Worm (Caenorhabditis elegans) whole organism, L1 larva: Measurements from ENCODE around the gene sru-24.

Source experiments
- F16B12.6 ChIP-seq: fragments of 150-350 bp; optimal IDR thresholded peaks from 2 replicates; lab custom pipeline; 2014; ENCODE audit warnings: missing biosample characterization, missing genetic modification characterization
- alr-1 ChIP-seq: fragments of 200-800 bp; sonication (Bioruptor generic); optimal IDR thresholded peaks from 2 replicates; lab custom pipeline; 2018; ENCODE audit warnings: borderline replicate concordance, mild to moderate bottlenecking, missing genetic modification characterization, missing compliant biosample characterization
- aly-2 ChIP-seq: fragments of 150-350 bp; optimal IDR thresholded peaks from 2 replicates; lab custom pipeline; 2014; ENCODE audit warnings: missing biosample characterization, missing genetic modification characterization
- ama-1 ChIP-seq: fragments of 150-350 bp; optimal IDR thresholded peaks from 2 replicates; lab custom pipeline; 2014
- dpl-1 ChIP-seq, 3 experiments: fragments of 150-350 bp in 2 of 3; sonication (generic microtip) in 1 of 3; optimal IDR thresholded peaks; 2 replicates each; lab custom pipeline; 2014 to 2017; ENCODE audit warnings: missing biosample characterization in 3 of 3, missing genetic modification characterization in 3 of 3, missing genetic modification reagents in 3 of 3
- dsc-1 ChIP-seq: sonication (generic microtip); optimal IDR thresholded peaks from 2 replicates; lab custom pipeline; 2016; ENCODE audit warnings: mild to moderate bottlenecking, missing genetic modification characterization, missing compliant biosample characterization
- egl-27 ChIP-seq, 2 experiments: fragments of 150-350 bp in 1 of 2; sonication (generic microtip); optimal IDR thresholded peaks; 3 replicates each; lab custom pipeline; 2017 to 2018; ENCODE audit warnings: missing biosample characterization in 2 of 2, missing genetic modification characterization in 2 of 2, missing genetic modification reagents in 2 of 2
- jun-1 ChIP-seq: fragments of 150-350 bp; optimal IDR thresholded peaks from 2 replicates; lab custom pipeline; 2014; ENCODE audit warnings: missing biosample characterization, missing genetic modification reagents, missing genetic modification characterization
- lin-13 ChIP-seq: fragments of 150-350 bp; optimal IDR thresholded peaks from 2 replicates; lab custom pipeline; 2014; ENCODE audit warnings: missing biosample characterization, missing genetic modification reagents, missing genetic modification characterization
- nhr-12 ChIP-seq: sonication (generic microtip); optimal IDR thresholded peaks from 2 replicates; lab custom pipeline; 2017; ENCODE audit warnings: missing biosample characterization, missing genetic modification characterization
- nhr-237 ChIP-seq: fragments of 150-350 bp; optimal IDR thresholded peaks from 2 replicates; lab custom pipeline; 2014; ENCODE audit warnings: missing biosample characterization, missing genetic modification characterization
- snpc-4 ChIP-seq: fragments of 150-350 bp; optimal IDR thresholded peaks from 2 replicates; lab custom pipeline; 2014; ENCODE audit warnings: missing biosample characterization, missing genetic modification characterization
- ztf-11 ChIP-seq, 2 experiments: sonication (generic microtip); optimal IDR thresholded peaks; 2 replicates each; lab custom pipeline; 2016 to 2017; ENCODE audit warnings: missing genetic modification characterization in 2 of 2, missing biosample characterization in 1 of 2, missing compliant biosample characterization in 1 of 2

DNA sequence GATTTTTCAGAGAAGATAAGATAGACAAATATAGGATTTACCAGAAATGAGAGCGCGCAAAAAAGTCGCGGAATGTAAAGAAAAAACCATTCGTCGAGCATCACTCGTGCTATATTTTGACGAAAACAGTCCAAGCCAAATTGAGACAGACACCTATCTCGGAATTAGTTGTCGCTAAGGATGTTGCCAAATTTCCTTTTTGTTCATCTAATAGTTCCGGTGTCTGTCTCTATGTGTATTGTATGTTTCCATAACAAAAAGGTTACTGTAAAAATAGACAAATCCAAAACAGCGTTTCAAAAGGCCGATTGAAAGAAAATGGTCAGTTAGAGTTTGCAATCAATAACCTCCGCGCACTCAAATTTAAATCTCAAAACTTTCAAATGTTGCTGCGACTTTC, 23.4 kb upstream of the sru-24 start, which contains the start of gene srj-53:
- no peak for TF ChIP-seq lin-13 (GFP tag; lab: Kevin White, UChicago)
- TF ChIP-seq dsc-1 (tag; lab: Kevin White, UChicago), result no peak
- no peak for TF ChIP-seq nhr-237 (tag; lab: Kevin White, UChicago)
- no peak for TF ChIP-seq nhr-12 (tag; lab: Kevin White, UChicago)
- no peak for TF ChIP-seq aly-2 (tag; lab: Kevin White, UChicago)
- no peak for TF ChIP-seq dpl-1 (GFP tag; optimal IDR thresholded peaks at IDR 0.05; lab: Kevin White, UChicago)
- TF ChIP-seq F16B12.6, result no peak
- no peak for TF ChIP-seq ztf-11 (tag; optimal IDR thresholded peaks at IDR 0.05; lab: Kevin White, UChicago)
- no peak for TF ChIP-seq egl-27 (tag; optimal IDR thresholded peaks at IDR 0.05; lab: Kevin White, UChicago)
- TF ChIP-seq alr-1 (tag; lab: Kevin White, UChicago), result no peak
- no peak for TF ChIP-seq jun-1 (tag; lab: Kevin White, UChicago)
- TF ChIP-seq snpc-4 (tag; lab: Kevin White, UChicago), result no peak
- TF ChIP-seq ama-1, result no peak
